Fruit fly (Drosophila melanogaster) whole organism, embryonic: ENCODE results near the gene Pax.
A peak's percentile ranks its signal among the peaks of the same experiment; 100 is the strongest.

Experiments
- Aef1 ChIP-seq: fragments of 200-800 bp; sonication (Bioruptor generic); IDR thresholded peaks from 3 replicates; pipeline ENCODE4 v1.3.6; 2022; ENCODE audit warnings: missing biosample characterization, missing genetic modification characterization
- Asciz ChIP-seq: fragments of 200-800 bp; sonication (Bioruptor generic); optimal IDR thresholded peaks from 2 replicates; lab custom pipeline; 2017; ENCODE audit warnings: missing biosample characterization, mild to moderate bottlenecking, missing genetic modification characterization, missing genetic modification reagents
- B-H1 ChIP-seq: fragments of 200-800 bp; sonication (Bioruptor generic); IDR thresholded peaks from 3 replicates; pipeline ENCODE4 v1.3.6; 2022; ENCODE audit warnings: missing biosample characterization, missing genetic modification characterization
- CG10267 ChIP-seq: fragments of 200-800 bp; sonication (Bioruptor generic); optimal IDR thresholded peaks from 2 replicates; lab custom pipeline; 2018; ENCODE audit warnings: missing biosample characterization, mild to moderate bottlenecking, missing genetic modification characterization, moderate library complexity
- CG10462 ChIP-seq: fragments of 200-800 bp; sonication (Bioruptor generic); optimal IDR thresholded peaks from 2 replicates; lab custom pipeline; 2016; ENCODE audit warnings: missing biosample characterization, missing genetic modification characterization
- CG11723 ChIP-seq: fragments of 200-800 bp; sonication (Bioruptor generic); optimal IDR thresholded peaks from 2 replicates; lab custom pipeline; 2017; ENCODE audit warnings: missing biosample characterization, mild to moderate bottlenecking, missing genetic modification characterization
- CG12219 ChIP-seq: fragments of 200-800 bp; sonication (Bioruptor generic); optimal IDR thresholded peaks from 3 replicates; lab custom pipeline; 2018; ENCODE audit warnings: missing biosample characterization, mild to moderate bottlenecking, missing genetic modification characterization
- CG15073 ChIP-seq: fragments of 200-800 bp; sonication (Bioruptor generic); optimal IDR thresholded peaks from 2 replicates; lab custom pipeline; 2016; ENCODE audit warnings: missing biosample characterization, missing genetic modification characterization
- CG1603 ChIP-seq: fragments of 200-800 bp; sonication (Bioruptor generic); optimal IDR thresholded peaks from 2 replicates; lab custom pipeline; 2019; ENCODE audit warnings: missing biosample characterization, mild to moderate bottlenecking, missing genetic modification characterization, moderate library complexity
- CG17385 ChIP-seq: fragments of 200-800 bp; sonication (Bioruptor generic); optimal IDR thresholded peaks from 3 replicates; lab custom pipeline; 2018; ENCODE audit warnings: missing biosample characterization, mild to moderate bottlenecking, missing genetic modification characterization
- CG2199 ChIP-seq: fragments of 200-800 bp; sonication (Bioruptor generic); IDR thresholded peaks from 3 replicates; pipeline ENCODE4 v1.3.6; 2022; ENCODE audit warnings: missing biosample characterization, missing genetic modification characterization
- CG30431 ChIP-seq: fragments of 200-800 bp; sonication (Bioruptor generic); optimal IDR thresholded peaks from 2 replicates; lab custom pipeline; 2017; ENCODE audit warnings: missing biosample characterization, missing genetic modification characterization
- CG3281 ChIP-seq: fragments of 200-800 bp; sonication (Bioruptor generic); optimal IDR thresholded peaks from 3 replicates; lab custom pipeline; 2017; ENCODE audit warnings: missing biosample characterization, mild to moderate bottlenecking, missing genetic modification characterization
- CG34224 ChIP-seq: fragments of 200-800 bp; sonication (Bioruptor generic); IDR thresholded peaks from 3 replicates; pipeline ENCODE4 v1.3.6; 2022; ENCODE audit warnings: missing biosample characterization, missing genetic modification characterization; ENCODE audit not compliant: partially characterized antibody
- CG34422 ChIP-seq: fragments of 200-800 bp; sonication (Bioruptor generic); IDR thresholded peaks from 3 replicates; pipeline ENCODE4 v1.3.6; 2022; ENCODE audit warnings: missing biosample characterization, missing genetic modification characterization
- CG42726 ChIP-seq: fragments of 200-800 bp; sonication (Bioruptor generic); IDR thresholded peaks from 2 replicates; pipeline ENCODE4 v1.3.6; 2022; ENCODE audit warnings: missing biosample characterization, missing genetic modification characterization; ENCODE audit not compliant: partially characterized antibody
- CG6791 ChIP-seq: fragments of 200-800 bp; sonication (Bioruptor generic); IDR thresholded peaks from 3 replicates; pipeline ENCODE4 v1.3.6; 2022; ENCODE audit warnings: missing biosample characterization, missing genetic modification characterization; ENCODE audit not compliant: partially characterized antibody
- CG8089 ChIP-seq: fragments of 200-800 bp; sonication (Bioruptor generic); optimal IDR thresholded peaks from 3 replicates; lab custom pipeline; 2016; ENCODE audit warnings: missing biosample characterization, missing genetic modification characterization
- CoRest ChIP-seq: fragments of 200-800 bp; sonication (Bioruptor generic); optimal IDR thresholded peaks from 3 replicates; lab custom pipeline; 2018; ENCODE audit warnings: missing biosample characterization, mild to moderate bottlenecking, missing genetic modification characterization, moderate library complexity
- Dip3 ChIP-seq: fragments of 200-800 bp; sonication (Bioruptor generic); optimal IDR thresholded peaks from 3 replicates; lab custom pipeline; 2016; ENCODE audit warnings: missing biosample characterization, missing genetic modification characterization
- Ets97D ChIP-seq: fragments of 200-800 bp; sonication (Bioruptor generic); optimal IDR thresholded peaks from 3 replicates; lab custom pipeline; 2016; ENCODE audit warnings: missing biosample characterization, missing genetic modification characterization
- Fer2 ChIP-seq: fragments of 200-800 bp; sonication (Bioruptor generic); optimal IDR thresholded peaks from 2 replicates; lab custom pipeline; 2018; ENCODE audit warnings: missing biosample characterization, mild to moderate bottlenecking, missing genetic modification characterization, moderate library complexity
- HHEX ChIP-seq: fragments of 200-800 bp; sonication (Bioruptor generic); optimal IDR thresholded peaks from 3 replicates; lab custom pipeline; 2017; ENCODE audit warnings: missing biosample characterization, mild to moderate bottlenecking, missing genetic modification characterization, missing genetic modification reagents
- Hey ChIP-seq: fragments of 200-800 bp; sonication (Bioruptor generic); optimal IDR thresholded peaks from 3 replicates; lab custom pipeline; 2018; ENCODE audit warnings: missing biosample characterization, mild to moderate bottlenecking, missing genetic modification characterization
- Hmx ChIP-seq: fragments of 200-800 bp; sonication (Bioruptor generic); optimal IDR thresholded peaks from 2 replicates; lab custom pipeline; 2016; ENCODE audit warnings: missing biosample characterization, missing genetic modification characterization
- Hr51 ChIP-seq, 2 experiments: fragments of 200-800 bp; sonication (Bioruptor generic); optimal IDR thresholded peaks; 2 replicates in 1 of 2; 3 replicates in 1 of 2; lab custom pipeline; 2016 to 2018; ENCODE audit warnings: missing biosample characterization in 2 of 2, missing genetic modification characterization in 2 of 2, mild to moderate bottlenecking in 1 of 2, moderate library complexity in 1 of 2
- MBD-R2 ChIP-seq: fragments of 200-800 bp; sonication (Bioruptor generic); IDR thresholded peaks from 2 replicates; pipeline ENCODE4 v1.3.6; 2022; ENCODE audit warnings: missing biosample characterization, missing genetic modification characterization
- NfI ChIP-seq: fragments of 200-800 bp; sonication (Bioruptor generic); optimal IDR thresholded peaks from 3 replicates; lab custom pipeline; 2018; ENCODE audit warnings: missing biosample characterization, mild to moderate bottlenecking, missing genetic modification characterization, moderate library complexity
- Sin3A ChIP-seq: fragments of >200 bp; optimal IDR thresholded peaks from 2 replicates; lab custom pipeline; 2018
- Sox100B ChIP-seq: fragments of 200-800 bp; sonication (Bioruptor generic); optimal IDR thresholded peaks from 3 replicates; lab custom pipeline; 2018; ENCODE audit warnings: missing biosample characterization, mild to moderate bottlenecking, missing genetic modification characterization
- Sry-β ChIP-seq: fragments of 200-800 bp; sonication (Bioruptor generic); optimal IDR thresholded peaks from 2 replicates; lab custom pipeline; 2018; ENCODE audit warnings: missing biosample characterization, mild to moderate bottlenecking, missing genetic modification characterization, moderate library complexity
- Ssrp ChIP-seq: fragments of 200-800 bp; sonication (Bioruptor generic); optimal IDR thresholded peaks from 2 replicates; lab custom pipeline; 2018; ENCODE audit warnings: missing biosample characterization, mild to moderate bottlenecking, missing genetic modification characterization, moderate library complexity
- ac ChIP-seq: fragments of 200-800 bp; sonication (Bioruptor generic); optimal IDR thresholded peaks from 3 replicates; lab custom pipeline; 2017; ENCODE audit warnings: missing biosample characterization, mild to moderate bottlenecking, missing genetic modification characterization
- ap ChIP-seq: fragments of 200-800 bp; sonication (Bioruptor generic); IDR thresholded peaks from 2 replicates; pipeline ENCODE4 v1.3.6; 2022; ENCODE audit warnings: missing biosample characterization, missing genetic modification characterization
- bigmax ChIP-seq: fragments of 200-800 bp; sonication (Bioruptor generic); optimal IDR thresholded peaks from 2 replicates; lab custom pipeline; 2018; ENCODE audit warnings: missing biosample characterization, mild to moderate bottlenecking, missing genetic modification characterization
- croc ChIP-seq: fragments of 200-800 bp; sonication (Bioruptor generic); conservative IDR thresholded peaks from 3 replicates; pipeline ENCODE4 v1.3.6; 2022; ENCODE audit warnings: missing biosample characterization, missing genetic modification characterization
- emc ChIP-seq: fragments of 200-800 bp; sonication (Bioruptor generic); optimal IDR thresholded peaks from 2 replicates; lab custom pipeline; 2016; ENCODE audit warnings: missing biosample characterization, missing genetic modification characterization
- ems ChIP-seq: fragments of 200-800 bp; sonication (Bioruptor generic); optimal IDR thresholded peaks from 3 replicates; lab custom pipeline; 2016; ENCODE audit warnings: missing biosample characterization, missing genetic modification characterization
- fd102C ChIP-seq: fragments of 200-800 bp; sonication (Bioruptor generic); optimal IDR thresholded peaks from 2 replicates; lab custom pipeline; 2018; ENCODE audit warnings: missing biosample characterization, mild to moderate bottlenecking, missing genetic modification characterization, moderate library complexity
- fd96Cb ChIP-seq: fragments of 200-800 bp; sonication (Bioruptor generic); optimal IDR thresholded peaks from 2 replicates; lab custom pipeline; 2018; ENCODE audit warnings: missing biosample characterization, mild to moderate bottlenecking, missing genetic modification characterization, moderate library complexity
- gsb-n ChIP-seq: fragments of 200-800 bp; sonication (Bioruptor generic); optimal IDR thresholded peaks from 3 replicates; lab custom pipeline; 2018; ENCODE audit warnings: missing biosample characterization, mild to moderate bottlenecking, missing genetic modification characterization
- ham ChIP-seq: fragments of 200-800 bp; sonication (Bioruptor generic); IDR thresholded peaks from 2 replicates; pipeline ENCODE4 v1.3.6; 2022; ENCODE audit warnings: missing biosample characterization, missing genetic modification characterization
- lov ChIP-seq, 2 experiments: fragments of 200-800 bp in 1 of 2; fragments of >200 bp in 1 of 2; sonication (Bioruptor generic) in 1 of 2; IDR thresholded peaks in 1 of 2; optimal IDR thresholded peaks in 1 of 2; 2 replicates in 1 of 2; 3 replicates in 1 of 2; pipeline versions ENCODE4 v1.3.6 to Lab custom; 2017 to 2022; ENCODE audit warnings: missing biosample characterization in 1 of 2, missing genetic modification characterization in 1 of 2
- nau ChIP-seq: fragments of 200-800 bp; sonication (Bioruptor generic); optimal IDR thresholded peaks from 3 replicates; lab custom pipeline; 2017; ENCODE audit warnings: missing biosample characterization, mild to moderate bottlenecking, missing genetic modification characterization, missing genetic modification reagents
- salm ChIP-seq: fragments of 200-800 bp; sonication (Bioruptor generic); optimal IDR thresholded peaks from 2 replicates; lab custom pipeline; 2018; ENCODE audit warnings: missing biosample characterization, mild to moderate bottlenecking, missing genetic modification characterization
- sens ChIP-seq: fragments of 200-800 bp; sonication (Bioruptor generic); peaks from one replicate; lab custom pipeline; 2016; ENCODE audit warnings: missing biosample characterization, missing genetic modification characterization
- slou ChIP-seq: fragments of 200-800 bp; sonication (Bioruptor generic); optimal IDR thresholded peaks from 3 replicates; lab custom pipeline; 2016; ENCODE audit warnings: missing biosample characterization, missing genetic modification characterization
- sqz ChIP-seq: fragments of 200-800 bp; sonication (Bioruptor generic); optimal IDR thresholded peaks from 3 replicates; lab custom pipeline; 2018; ENCODE audit warnings: missing biosample characterization, mild to moderate bottlenecking, missing genetic modification characterization
- tgo ChIP-seq: fragments of 200-800 bp; sonication (Bioruptor generic); IDR thresholded peaks from 3 replicates; pipeline ENCODE4 v1.3.6; 2022; ENCODE audit warnings: missing biosample characterization, missing genetic modification characterization
- trh ChIP-seq: fragments of 200-800 bp; sonication (Bioruptor generic); optimal IDR thresholded peaks from 2 replicates; lab custom pipeline; 2016; ENCODE audit warnings: missing biosample characterization, missing genetic modification characterization
- yki ChIP-seq: fragments of >200 bp; optimal IDR thresholded peaks from 3 replicates; lab custom pipeline; 2018

The Pax gene

DNA sequence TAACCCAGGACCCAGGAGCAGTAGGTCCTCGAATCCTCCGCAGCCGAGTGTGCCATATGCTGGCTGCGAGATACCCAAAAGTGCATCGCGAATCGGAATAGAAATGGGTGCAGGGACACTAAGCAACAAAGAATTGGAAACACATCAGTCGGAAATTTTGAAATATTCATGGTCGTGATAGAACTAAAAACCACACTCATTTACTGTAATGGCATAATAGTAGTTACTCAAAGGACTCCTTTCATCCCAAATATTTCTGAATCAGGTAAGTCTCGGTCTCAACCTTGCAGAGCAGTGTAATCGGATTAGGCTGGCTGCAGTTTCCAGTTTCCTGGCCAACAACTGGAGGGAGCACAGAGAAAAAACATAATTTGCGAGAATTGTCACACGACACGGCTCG, 50.3 kb downstream of the Pax start (continued):
- TF ChIP-seq lov (optimal IDR thresholded peaks at IDR 0.05; lab: Kevin White, UChicago) (no peak), lov (GFP tag; IDR thresholded peaks at IDR 0.05; lab: Robert Waterston, UW) (no peak; the same call in 2 of the 3 replicates), CG15073 (GFP tag; lab: Kevin White, UChicago) (no peak), ap (no peak), B-H1 (GFP tag; lab: Robert Waterston, UW) (no peak), Aef1 (GFP tag; lab: Robert Waterston, UW) (no peak), CG42726 (no peak), gsb-n (peak; percentile 34), ems (GFP tag; lab: Kevin White, UChicago) (no peak), NfI (GFP tag; lab: Kevin White, UChicago) (no peak), CG17385 (GFP tag; lab: Kevin White, UChicago) (no peak), croc (0 out of 3 replicates have a peak, but pooled peaks have one; percentile 34), nau (no peak), Ets97D (no peak), CG30431 (GFP tag; lab: Kevin White, UChicago) (peak; percentile 22), CG10267 (tag; lab: Kevin White, UChicago) (peak; percentile 36), CG10462 (peak; percentile 9), emc (GFP tag; lab: Kevin White, UChicago) (no peak), bigmax (GFP tag; lab: Kevin White, UChicago) (no peak), CG12219 (peak; percentile 13), CG6791 (GFP tag; lab: Robert Waterston, UW) (no peak), tgo (GFP tag; lab: Robert Waterston, UW) (no peak; the same call in 2 of the 3 replicates), Hmx (GFP tag; lab: Kevin White, UChicago) (no peak), CG1603 (tag; lab: Kevin White, UChicago) (peak; percentile 73), CG34224 (GFP tag; lab: Robert Waterston, UW) (no peak), Sox100B (GFP tag; lab: Kevin White, UChicago) (no peak), HHEX (GFP tag; lab: Kevin White, UChicago) (no peak), fd96Cb (tag; lab: Kevin White, UChicago) (peak; percentile 48), Asciz (GFP tag; lab: Kevin White, UChicago) (no peak), CG8089 (no peak), Sin3A (no peak), CG34422 (GFP tag; lab: Robert Waterston, UW) (no peak), Sry-β (GFP tag; lab: Kevin White, UChicago) (no peak), CG11723 (GFP tag; lab: Kevin White, UChicago) (peak; percentile 14), sens (GFP tag; lab: Kevin White, UChicago) (peak; percentile 76), salm (tag; lab: Kevin White, UChicago) (no peak), ham (no peak), Hr51 (GFP tag; optimal IDR thresholded peaks at IDR 0.05; lab: Kevin White, UChicago) (no peak), yki (no peak), CG2199 (GFP tag; lab: Robert Waterston, UW) (no peak), MBD-R2 (GFP tag; lab: Robert Waterston, UW) (no peak), ac (no peak), sqz (GFP tag; lab: Kevin White, UChicago) (no peak), trh (no peak), Hey (tag; lab: Kevin White, UChicago) (no peak), Ssrp (peak; percentile 18), Fer2 (tag; lab: Kevin White, UChicago) (no peak), CoRest (peak; percentile 33), slou (GFP tag; lab: Kevin White, UChicago) (no peak), fd102C (GFP tag; lab: Kevin White, UChicago) (no peak), Dip3 (GFP tag; lab: Kevin White, UChicago) (no peak), CG3281 (no peak)
